Fruit fly (Drosophila melanogaster): ENCODE measurements around the gene Fdx1.

The Fdx1 gene

dm6 chr3L:9373374-9374004, 2.5 kb upstream of the Fdx1 start:
- TF ChIP-seq CG12605 (GFP tag; IDR thresholded peaks at IDR 0.05) (peak; percentile 81), CG14655 (GFP tag; optimal IDR thresholded peaks at IDR 0.05) (peak; percentile 84), gl (tag; optimal IDR thresholded peaks at IDR 0.05) (peak; percentile 19), Ets98B (GFP tag; IDR thresholded peaks at IDR 0.05) (peak; percentile 88), Pif1B (GFP tag; optimal IDR thresholded peaks at IDR 0.05) (peak; percentile 73), CG4496 (GFP tag; IDR thresholded peaks at IDR 0.05) (peak; percentile 93), Snoo (tag; optimal IDR thresholded peaks at IDR 0.05) (peak; percentile 67), CG34367 (tag; optimal IDR thresholded peaks at IDR 0.05) (peak; percentile 44), CG17806 (tag; optimal IDR thresholded peaks at IDR 0.05) (peak; percentile 74), CG9948 (tag; optimal IDR thresholded peaks at IDR 0.05) (peak; percentile 67), EcR (GFP tag; optimal IDR thresholded peaks at IDR 0.05) (peak; percentile 90), Pif1A (GFP tag; optimal IDR thresholded peaks at IDR 0.05) (peak; percentile 16), CG13204 (GFP tag; optimal IDR thresholded peaks at IDR 0.05) (no peak), CG32121 (GFP tag; IDR thresholded peaks at IDR 0.05) (peak; percentile 89), fd96Ca (GFP tag; IDR thresholded peaks at IDR 0.05) (peak; percentile 82), D1 (tag; optimal IDR thresholded peaks at IDR 0.05) (no peak), CG8159 (tag; optimal IDR thresholded peaks at IDR 0.05) (peak; percentile 73), CG8301 (tag; optimal IDR thresholded peaks at IDR 0.05) (peak; percentile 70), CG15710 (tag; optimal IDR thresholded peaks at IDR 0.05) (peak; percentile 70), CG10348 (GFP tag; IDR thresholded peaks at IDR 0.05) (peak; percentile 6; the same call in 1 of the 2 replicates), rn (GFP tag; IDR thresholded peaks at IDR 0.05) (peak; percentile 64)

- no peak for TF ChIP-seq Snoo (tag; optimal IDR thresholded peaks at IDR 0.05)
- TF ChIP-seq CG14655 (GFP tag; optimal IDR thresholded peaks at IDR 0.05) = no peak
- TF ChIP-seq CG4496 (GFP tag; IDR thresholded peaks at IDR 0.05) = peak; percentile 59; the same call in 1 of the 3 replicates
- no peak for TF ChIP-seq CG9948 (tag; optimal IDR thresholded peaks at IDR 0.05)
- peak; percentile 91 for TF ChIP-seq EcR (GFP tag; optimal IDR thresholded peaks at IDR 0.05)
- TF ChIP-seq gl (tag; optimal IDR thresholded peaks at IDR 0.05) = no peak
- TF ChIP-seq Pif1A (GFP tag; optimal IDR thresholded peaks at IDR 0.05) = no peak
- no peak for TF ChIP-seq CG12605 (GFP tag; IDR thresholded peaks at IDR 0.05)
- TF ChIP-seq CG15710 (tag; optimal IDR thresholded peaks at IDR 0.05) = no peak
- TF ChIP-seq Pif1B (GFP tag; optimal IDR thresholded peaks at IDR 0.05) = peak; percentile 27
Measured at dm6 chr3L:9372278-9372975, 1.4 kb upstream of the Fdx1 start, which contains the start of the genes Hsp67Bc, CG4456 and Hsp22. Gene Hsp67Bc (minus strand): TSS chr3L:9372497. Gene CG4456 (plus strand): TSS chr3L:9372722. Gene Hsp22 (plus strand): TSS chr3L:9372931.

- TF ChIP-seq CG32121 (GFP tag; IDR thresholded peaks at IDR 0.05) (no peak), gl (tag; optimal IDR thresholded peaks at IDR 0.05) (no peak), CG12605 (GFP tag; IDR thresholded peaks at IDR 0.05) (no peak), CG17806 (tag; optimal IDR thresholded peaks at IDR 0.05) (no peak), CG13204 (GFP tag; optimal IDR thresholded peaks at IDR 0.05) (no peak), Ets98B (GFP tag; IDR thresholded peaks at IDR 0.05) (no peak), CG34367 (tag; optimal IDR thresholded peaks at IDR 0.05) (no peak), CG10348 (GFP tag; IDR thresholded peaks at IDR 0.05) (no peak), EcR (GFP tag; optimal IDR thresholded peaks at IDR 0.05) (no peak), rn (GFP tag; IDR thresholded peaks at IDR 0.05) (no peak), CG4496 (GFP tag; IDR thresholded peaks at IDR 0.05) (no peak), fd96Ca (GFP tag; IDR thresholded peaks at IDR 0.05) (no peak), Pif1B (GFP tag; optimal IDR thresholded peaks at IDR 0.05) (no peak), CG8301 (tag; optimal IDR thresholded peaks at IDR 0.05) (no peak), D1 (tag; optimal IDR thresholded peaks at IDR 0.05) (no peak), Snoo (tag; optimal IDR thresholded peaks at IDR 0.05) (no peak), CG15710 (tag; optimal IDR thresholded peaks at IDR 0.05) (no peak), CG8159 (tag; optimal IDR thresholded peaks at IDR 0.05) (no peak), CG9948 (tag; optimal IDR thresholded peaks at IDR 0.05) (no peak)
Measured at dm6 chr3L:9368665-9369064, 2.4 kb downstream of the Fdx1 start.

dm6 chr3L:9367431-9367867, 3.6 kb downstream of the Fdx1 start:
- TF ChIP-seq EcR (GFP tag; optimal IDR thresholded peaks at IDR 0.05) (peak; percentile 3), CG13204 (GFP tag; optimal IDR thresholded peaks at IDR 0.05) (peak; percentile 47), CG14655 (GFP tag; optimal IDR thresholded peaks at IDR 0.05) (no peak), rn (GFP tag; IDR thresholded peaks at IDR 0.05) (no peak), CG8159 (tag; optimal IDR thresholded peaks at IDR 0.05) (peak; percentile 53), CG10348 (GFP tag; IDR thresholded peaks at IDR 0.05) (no peak), Ets98B (GFP tag; IDR thresholded peaks at IDR 0.05) (peak; percentile 67; the same call in 1 of the 2 replicates), CG15710 (tag; optimal IDR thresholded peaks at IDR 0.05) (peak; percentile 46), CG17806 (tag; optimal IDR thresholded peaks at IDR 0.05) (peak; percentile 29), CG9948 (tag; optimal IDR thresholded peaks at IDR 0.05) (peak; percentile 19), D1 (tag; optimal IDR thresholded peaks at IDR 0.05) (no peak), CG32121 (GFP tag; IDR thresholded peaks at IDR 0.05) (peak; percentile 19; the same call in 1 of the 2 replicates), fd96Ca (GFP tag; IDR thresholded peaks at IDR 0.05) (peak; percentile 72; the same call in 1 of the 3 replicates), gl (tag; optimal IDR thresholded peaks at IDR 0.05) (peak; percentile 66), Snoo (tag; optimal IDR thresholded peaks at IDR 0.05) (no peak), Pif1B (GFP tag; optimal IDR thresholded peaks at IDR 0.05) (peak; percentile 53), CG12605 (GFP tag; IDR thresholded peaks at IDR 0.05) (peak; percentile 84), CG34367 (tag; optimal IDR thresholded peaks at IDR 0.05) (peak; percentile 58), CG8301 (tag; optimal IDR thresholded peaks at IDR 0.05) (peak; percentile 51), CG4496 (GFP tag; IDR thresholded peaks at IDR 0.05) (peak; percentile 73; the same call in 2 of the 3 replicates), Pif1A (GFP tag; optimal IDR thresholded peaks at IDR 0.05) (peak; percentile 66)

Measured in whole organism, pupa.